Fruit fly (Drosophila melanogaster): ENCODE data around the gene CG32061.

The CG32061 gene

DNA sequence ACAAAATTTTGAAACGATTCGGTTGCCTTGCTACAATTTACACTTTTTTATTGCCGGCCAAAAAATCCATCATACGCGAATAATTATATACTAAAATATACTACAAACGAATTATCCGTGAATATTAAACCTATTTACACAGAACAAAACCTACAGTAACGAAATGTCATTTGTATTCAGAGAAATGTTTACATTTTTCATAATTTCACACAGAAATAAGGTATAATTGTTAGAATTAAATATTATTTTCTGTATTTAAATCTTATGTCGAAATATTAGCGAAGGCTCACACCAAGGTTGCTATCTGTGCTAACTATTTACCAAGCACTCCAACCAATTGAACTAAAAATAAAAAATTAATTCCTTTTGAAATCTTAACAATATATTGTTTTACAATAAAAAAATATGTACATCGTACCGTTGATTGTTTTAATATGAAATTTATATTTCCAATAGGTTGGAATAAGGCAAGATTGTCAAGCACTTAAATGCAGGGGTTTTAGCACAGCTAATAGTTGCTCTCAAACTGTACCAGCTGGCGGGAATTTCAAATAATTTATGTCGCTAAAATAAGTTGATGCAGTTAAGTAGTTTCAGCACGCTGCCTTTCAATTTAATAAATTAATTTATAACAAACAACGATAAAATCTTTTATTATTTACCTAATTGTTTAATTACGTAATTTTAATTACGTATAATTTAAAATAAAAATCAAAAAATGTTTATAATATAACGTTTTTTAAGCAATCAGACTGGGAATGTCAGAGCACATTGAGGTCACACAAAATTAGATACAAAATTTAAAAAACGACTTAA is at the start of gene CG32061, which contains the start of gene Gem3:
Gene CG32061, plus strand, starts transcription at position 766 of the 816 bp plus-strand sequence.
Gene Gem3, minus strand, starts transcription at position 51 of the 816 bp plus-strand sequence.
- no peak for TF ChIP-seq esn (GFP tag; optimal IDR thresholded peaks at IDR 0.05)
- no peak for TF ChIP-seq Sox14 (GFP tag; optimal IDR thresholded peaks at IDR 0.05)

DNA sequence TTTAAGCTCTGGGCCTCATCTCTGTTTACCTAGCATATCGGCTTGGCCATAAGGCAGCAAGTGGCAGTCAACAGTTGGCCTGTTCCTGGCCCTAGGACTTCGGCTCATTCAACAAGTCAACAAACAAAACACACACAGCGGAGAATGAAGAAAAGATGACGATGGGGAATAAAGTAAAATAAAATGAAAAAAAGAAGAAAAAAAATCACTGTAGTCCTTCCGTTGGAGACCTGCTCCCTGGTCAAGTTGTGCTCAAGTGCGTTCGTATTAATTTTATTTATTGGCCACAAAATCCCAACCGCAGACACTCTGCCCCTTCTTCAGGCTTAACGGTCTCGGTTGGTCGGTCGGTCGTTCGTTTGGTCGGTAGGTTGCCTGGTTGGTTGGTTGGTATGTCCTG is 45.2 kb upstream of the CG32061 start:
- no peak for TF ChIP-seq CG11902 (GFP tag; optimal IDR thresholded peaks at IDR 0.05)
- no peak for TF ChIP-seq lz (GFP tag; optimal IDR thresholded peaks at IDR 0.05)
- no peak for TF ChIP-seq CG32006 (GFP tag; optimal IDR thresholded peaks at IDR 0.05)
- TF ChIP-seq CG15336 (GFP tag; IDR thresholded peaks at IDR 0.05), result no peak
- no peak for TF ChIP-seq OdsH (GFP tag; optimal IDR thresholded peaks at IDR 0.05)
- peak; percentile 1 for TF ChIP-seq achi (GFP tag; optimal IDR thresholded peaks at IDR 0.05)
- peak; percentile 57 to 68 for TF ChIP-seq ss (GFP tag; optimal IDR thresholded peaks at IDR 0.05)
- TF ChIP-seq CG4318 (GFP tag; optimal IDR thresholded peaks at IDR 0.05), result no peak
- peak; percentile 26 for TF ChIP-seq CG1621 (tag; optimal IDR thresholded peaks at IDR 0.05)
- TF ChIP-seq Ets96B (tag; optimal IDR thresholded peaks at IDR 0.05), result no peak
- TF ChIP-seq CG6808 (GFP tag; optimal IDR thresholded peaks at IDR 0.05), result peak; percentile 21
- TF ChIP-seq CG16779 (tag; optimal IDR thresholded peaks at IDR 0.05), result no peak
- 0 out of 3 replicates have a peak, but pooled peaks have one; percentile 9 for TF ChIP-seq CG6163 (GFP tag; IDR thresholded peaks at IDR 0.05)
- peak; percentile 36 for TF ChIP-seq dsx (GFP tag; optimal IDR thresholded peaks at IDR 0.05; ENCODE audit: poor library complexity, severe bottlenecking)
- no peak for TF ChIP-seq Sox102F (GFP tag; optimal IDR thresholded peaks at IDR 0.05)
- TF ChIP-seq Met (GFP tag; optimal IDR thresholded peaks at IDR 0.05), result no peak
- TF ChIP-seq CG7368 (GFP tag; optimal IDR thresholded peaks at IDR 0.05), result no peak
- TF ChIP-seq spab (GFP tag; optimal IDR thresholded peaks at IDR 0.05), result peak; percentile 30
- no peak for TF ChIP-seq svp (GFP tag)
- TF ChIP-seq Eip78C (GFP tag), result peak; percentile 49
- no peak for TF ChIP-seq Lpt (GFP tag; optimal IDR thresholded peaks at IDR 0.05)
- TF ChIP-seq CG8319 (GFP tag; optimal IDR thresholded peaks at IDR 0.05), result peak; percentile 21
- TF ChIP-seq net (GFP tag; optimal IDR thresholded peaks at IDR 0.05), result no peak
- TF ChIP-seq CG6792 (GFP tag; optimal IDR thresholded peaks at IDR 0.05), result no peak
- no peak for TF ChIP-seq CG34406 (GFP tag; optimal IDR thresholded peaks at IDR 0.05)
- peak; percentile 3 for TF ChIP-seq CG3032 (tag; optimal IDR thresholded peaks at IDR 0.05)
- no peak for TF ChIP-seq Sox15 (GFP tag; optimal IDR thresholded peaks at IDR 0.05)
- no peak for TF ChIP-seq CG10669 (GFP tag; optimal IDR thresholded peaks at IDR 0.05)
- TF ChIP-seq Hr39 (GFP tag; optimal IDR thresholded peaks at IDR 0.05), result no peak
- no peak for TF ChIP-seq CG31627 (GFP tag; optimal IDR thresholded peaks at IDR 0.05)
- TF ChIP-seq CG10631 (GFP tag; optimal IDR thresholded peaks at IDR 0.05), result no peak
- TF ChIP-seq CG11294 (GFP tag; IDR thresholded peaks at IDR 0.05), result no peak

DNA sequence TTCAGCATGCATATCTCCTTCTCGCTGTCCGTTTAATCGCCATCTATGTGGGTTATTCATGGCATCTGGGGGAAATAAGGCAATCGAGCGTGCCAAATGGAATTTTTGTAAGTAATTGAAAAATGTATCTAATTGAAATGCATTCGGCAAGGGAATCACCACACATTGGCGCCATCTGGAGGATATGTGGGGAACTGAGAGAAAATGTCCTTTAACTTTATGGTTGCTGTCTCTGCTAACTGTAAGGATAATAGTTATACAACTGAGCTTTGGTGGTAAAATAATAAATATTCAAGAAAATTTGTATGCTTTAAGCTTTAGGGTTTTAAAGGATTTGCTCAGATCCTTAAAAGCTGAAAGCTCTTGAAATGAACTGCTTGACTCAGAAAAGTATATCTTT is 36.3 kb upstream of the CG32061 start:
- no peak for TF ChIP-seq Gug (GFP tag; IDR thresholded peaks at IDR 0.05)
- TF ChIP-seq CG6163 (GFP tag; IDR thresholded peaks at IDR 0.05), result 0 out of 3 replicates have a peak, but pooled peaks have one; percentile 9
- TF ChIP-seq dsx (GFP tag; optimal IDR thresholded peaks at IDR 0.05; ENCODE audit: poor library complexity, severe bottlenecking), result no peak
- TF ChIP-seq Lpt (GFP tag; optimal IDR thresholded peaks at IDR 0.05), result no peak

DNA sequence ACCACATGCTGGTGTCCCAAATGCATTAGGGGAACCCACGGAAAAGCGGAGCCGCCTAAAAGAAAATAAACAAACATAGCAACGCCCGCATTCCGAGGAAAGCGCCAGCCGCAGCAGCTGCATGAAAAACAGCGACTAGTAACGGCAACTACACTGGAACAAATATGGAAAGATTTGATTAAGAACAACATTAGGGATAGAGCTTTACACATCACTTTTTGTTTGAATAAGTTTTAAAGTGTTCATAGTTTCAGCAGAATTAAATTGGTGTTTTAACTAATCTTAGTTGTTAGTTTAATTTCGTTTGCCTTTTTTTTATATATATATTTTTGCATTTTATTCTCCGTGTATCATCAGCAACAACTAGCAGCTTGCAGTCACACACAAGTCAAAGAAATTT is 35.6 kb upstream of the CG32061 start:
- peak; percentile 16 for TF ChIP-seq CG3919 (GFP tag; optimal IDR thresholded peaks at IDR 0.05)
- TF ChIP-seq Blimp-1 (GFP tag; optimal IDR thresholded peaks at IDR 0.05), result no peak
- no peak for TF ChIP-seq Sox102F (GFP tag; optimal IDR thresholded peaks at IDR 0.05)
- TF ChIP-seq CG6276 (GFP tag; optimal IDR thresholded peaks at IDR 0.05), result peak; percentile 81
- no peak for TF ChIP-seq CG34406 (GFP tag; optimal IDR thresholded peaks at IDR 0.05)
- TF ChIP-seq Lpt (GFP tag; optimal IDR thresholded peaks at IDR 0.05), result peak; percentile 57
- TF ChIP-seq ss (GFP tag; optimal IDR thresholded peaks at IDR 0.05), result no peak
- no peak for TF ChIP-seq topi (GFP tag; optimal IDR thresholded peaks at IDR 0.05)
- no peak for TF ChIP-seq CG16779 (tag; optimal IDR thresholded peaks at IDR 0.05)
- peak; percentile 78 for TF ChIP-seq eg (GFP tag; IDR thresholded peaks at IDR 0.05)
- TF ChIP-seq CG8119 (GFP tag; IDR thresholded peaks at IDR 0.05), result peak; percentile 82
- TF ChIP-seq pdm3 (GFP tag; optimal IDR thresholded peaks at IDR 0.05), result peak; percentile 32
- peak; percentile 43 for TF ChIP-seq net (GFP tag; optimal IDR thresholded peaks at IDR 0.05)
- peak; percentile 87 for TF ChIP-seq CG32006 (GFP tag; optimal IDR thresholded peaks at IDR 0.05)
- peak; percentile 89 for TF ChIP-seq CG15336 (GFP tag; IDR thresholded peaks at IDR 0.05)
- peak in 1 of 2 experiments; percentile 50 for TF ChIP-seq salr (GFP tag; optimal IDR thresholded peaks at IDR 0.05)
- TF ChIP-seq Ets21C (GFP tag; optimal IDR thresholded peaks at IDR 0.05), result no peak
- TF ChIP-seq svp (GFP tag), result no peak
- no peak for TF ChIP-seq CG8319 (GFP tag; optimal IDR thresholded peaks at IDR 0.05)
- TF ChIP-seq esn (GFP tag; optimal IDR thresholded peaks at IDR 0.05), result no peak

Data from whole organism, prepupa.